Worm (Caenorhabditis elegans) whole organism, L1 larva: ENCODE measurements around the gene W02A2.12.

ENCODE experiments used
- C04F5.9 ChIP-seq: sonication (generic microtip); optimal IDR thresholded peaks from 2 replicates; lab custom pipeline; 2016; ENCODE audit warnings: missing genetic modification characterization, missing compliant biosample characterization
- F16B12.6 ChIP-seq: fragments of 150-350 bp; optimal IDR thresholded peaks from 2 replicates; lab custom pipeline; 2014; ENCODE audit warnings: missing biosample characterization, missing genetic modification characterization
- Y116A8C.19 ChIP-seq: sonication (generic microtip); optimal IDR thresholded peaks from 2 replicates; lab custom pipeline; 2016; ENCODE audit warnings: missing compliant biosample characterization, missing genetic modification characterization, borderline replicate concordance
- aly-2 ChIP-seq: fragments of 150-350 bp; optimal IDR thresholded peaks from 2 replicates; lab custom pipeline; 2014; ENCODE audit warnings: missing biosample characterization, missing genetic modification characterization
- ceh-88 ChIP-seq: fragments of 200-800 bp; sonication (Bioruptor generic); IDR thresholded peaks from 2 replicates; pipeline ENCODE4 v1.3.6; 2022; ENCODE audit warnings: missing genetic modification characterization, missing compliant biosample characterization
- dsc-1 ChIP-seq: sonication (generic microtip); optimal IDR thresholded peaks from 2 replicates; lab custom pipeline; 2016; ENCODE audit warnings: mild to moderate bottlenecking, missing genetic modification characterization, missing compliant biosample characterization
- efl-3 ChIP-seq: fragments of 200-800 bp; sonication (Bioruptor generic); optimal IDR thresholded peaks from 2 replicates; lab custom pipeline; 2018; ENCODE audit warnings: mild to moderate bottlenecking, missing genetic modification characterization, missing compliant biosample characterization
- egl-27 ChIP-seq, 2 experiments: fragments of 150-350 bp in 1 of 2; sonication (generic microtip); optimal IDR thresholded peaks; 3 replicates each; lab custom pipeline; 2017 to 2018; ENCODE audit warnings: missing biosample characterization in 2 of 2, missing genetic modification characterization in 2 of 2, missing genetic modification reagents in 2 of 2
- elt-2 ChIP-seq: sonication (generic microtip); optimal IDR thresholded peaks from 2 replicates; lab custom pipeline; 2016; ENCODE audit warnings: missing genetic modification characterization, mild to moderate bottlenecking, inconsistent platforms, missing compliant biosample characterization, missing genetic modification reagents
- ets-5 ChIP-seq: fragments of 200-800 bp; sonication (Bioruptor generic); IDR thresholded peaks from 2 replicates; pipeline ENCODE4 v1.3.6; 2022; ENCODE audit warnings: missing genetic modification characterization, missing compliant biosample characterization
- fkh-8 ChIP-seq: sonication (generic microtip); optimal IDR thresholded peaks from 2 replicates; lab custom pipeline; 2016; ENCODE audit warnings: mild to moderate bottlenecking, missing genetic modification characterization, missing compliant biosample characterization
- grh-1 ChIP-seq: fragments of 200-800 bp; sonication (Bioruptor generic); IDR thresholded peaks from 2 replicates; pipeline ENCODE4 v1.3.6; 2022; ENCODE audit warnings: missing genetic modification reagents, missing genetic modification characterization, missing compliant biosample characterization
- hlh-17 ChIP-seq: fragments of 200-800 bp; sonication (Bioruptor generic); optimal IDR thresholded peaks from 2 replicates; lab custom pipeline; 2018; ENCODE audit warnings: missing genetic modification characterization, mild to moderate bottlenecking, missing compliant biosample characterization, moderate library complexity, borderline replicate concordance
- hlh-4 ChIP-seq: sonication (generic microtip); optimal IDR thresholded peaks from 2 replicates; lab custom pipeline; 2016; ENCODE audit warnings: mild to moderate bottlenecking, missing genetic modification characterization, missing compliant biosample characterization
- isw-1 ChIP-seq: fragments of 200-800 bp; sonication (Bioruptor generic); IDR thresholded peaks from 2 replicates; pipeline ENCODE4 v1.3.6; 2022; ENCODE audit warnings: missing genetic modification characterization, missing compliant biosample characterization
- lin-35 ChIP-seq, 2 experiments: fragments of 150-350 bp; optimal IDR thresholded peaks; 2 replicates each; lab custom pipeline; 2014; ENCODE audit warnings: missing biosample characterization in 2 of 2, missing genetic modification characterization in 2 of 2, missing genetic modification reagents in 2 of 2
- lsy-2 ChIP-seq, 2 experiments: fragments of 150-350 bp; optimal IDR thresholded peaks; 2 replicates each; lab custom pipeline; 2014; ENCODE audit warnings: missing biosample characterization in 2 of 2, missing genetic modification characterization in 2 of 2
- mab-9 ChIP-seq: fragments of 200-800 bp; sonication (Bioruptor generic); IDR thresholded peaks from 2 replicates; pipeline ENCODE4 v1.3.6; 2022; ENCODE audit warnings: missing genetic modification reagents, missing genetic modification characterization, missing compliant biosample characterization
- mdl-1 ChIP-seq, 2 experiments: fragments of 150-350 bp; optimal IDR thresholded peaks; 2 replicates each; lab custom pipeline; 2014 to 2017; ENCODE audit warnings: missing biosample characterization in 2 of 2, missing genetic modification characterization in 2 of 2, inconsistent platforms in 1 of 2
- mep-1 ChIP-seq: fragments of 150-350 bp; optimal IDR thresholded peaks from 2 replicates; lab custom pipeline; 2014; ENCODE audit warnings: missing biosample characterization, missing genetic modification characterization
- nhr-12 ChIP-seq: sonication (generic microtip); optimal IDR thresholded peaks from 2 replicates; lab custom pipeline; 2017; ENCODE audit warnings: missing biosample characterization, missing genetic modification characterization
- nhr-19 ChIP-seq: fragments of 200-800 bp; sonication (Bioruptor generic); conservative IDR thresholded peaks from 2 replicates; pipeline ENCODE4 v1.3.6; 2022; ENCODE audit warnings: missing genetic modification characterization, missing compliant biosample characterization
- nhr-20 ChIP-seq: sonication (generic microtip); optimal IDR thresholded peaks from 2 replicates; lab custom pipeline; 2016; ENCODE audit warnings: mild to moderate bottlenecking, missing genetic modification characterization, missing compliant biosample characterization
- nhr-47 ChIP-seq: sonication (generic microtip); optimal IDR thresholded peaks from 2 replicates; lab custom pipeline; 2016; ENCODE audit warnings: mild to moderate bottlenecking, missing genetic modification characterization, moderate library complexity, missing compliant biosample characterization
- nhr-71 ChIP-seq: sonication (generic microtip); optimal IDR thresholded peaks from 2 replicates; lab custom pipeline; 2016; ENCODE audit warnings: mild to moderate bottlenecking, missing genetic modification characterization, moderate library complexity, missing compliant biosample characterization
- nhr-77 ChIP-seq: fragments of 150-350 bp; optimal IDR thresholded peaks from 2 replicates; lab custom pipeline; 2014; ENCODE audit warnings: missing biosample characterization, missing genetic modification characterization
- nhr-85 ChIP-seq: sonication (generic microtip); peaks from one replicate; lab custom pipeline; 2016; ENCODE audit warnings: missing genetic modification characterization, inconsistent platforms, missing compliant biosample characterization
- nhr-90 ChIP-seq: sonication (generic microtip); optimal IDR thresholded peaks from 2 replicates; lab custom pipeline; 2016; ENCODE audit warnings: mild to moderate bottlenecking, missing genetic modification characterization, missing compliant biosample characterization; ENCODE audit not compliant: poor library complexity
- pag-3 ChIP-seq: sonication (generic microtip); optimal IDR thresholded peaks from 2 replicates; lab custom pipeline; 2017; ENCODE audit warnings: missing genetic modification characterization, mild to moderate bottlenecking, missing compliant biosample characterization, antibody characterized with exemption, borderline replicate concordance; ENCODE audit not compliant: insufficient read depth
- pax-3 ChIP-seq: fragments of 200-800 bp; sonication (Bioruptor generic); optimal IDR thresholded peaks from 2 replicates; lab custom pipeline; 2018; ENCODE audit warnings: mild to moderate bottlenecking, missing genetic modification characterization, moderate library complexity, missing compliant biosample characterization
- skn-1 ChIP-seq: fragments of 150-350 bp; optimal IDR thresholded peaks from 2 replicates; lab custom pipeline; 2014; ENCODE audit warnings: missing biosample characterization, missing genetic modification characterization
- snu-23 ChIP-seq: sonication (generic microtip); optimal IDR thresholded peaks from 2 replicates; lab custom pipeline; 2016; ENCODE audit warnings: missing genetic modification characterization, missing compliant biosample characterization
- sox-4 ChIP-seq: sonication (generic microtip); optimal IDR thresholded peaks from 2 replicates; lab custom pipeline; 2016; ENCODE audit warnings: missing genetic modification characterization, missing compliant biosample characterization
- sptf-1 ChIP-seq: fragments of 150-350 bp; optimal IDR thresholded peaks from 2 replicates; lab custom pipeline; 2014; ENCODE audit warnings: missing biosample characterization, missing genetic modification characterization
- swsn-7 ChIP-seq: sonication (generic microtip); optimal IDR thresholded peaks from 2 replicates; lab custom pipeline; 2016; ENCODE audit warnings: missing genetic modification characterization, missing compliant biosample characterization
- tbx-2 ChIP-seq: sonication (generic microtip); optimal IDR thresholded peaks from 2 replicates; lab custom pipeline; 2016; ENCODE audit warnings: missing genetic modification characterization, missing compliant biosample characterization
- tlp-1 ChIP-seq: fragments of 150-350 bp; optimal IDR thresholded peaks from 2 replicates; lab custom pipeline; 2014; ENCODE audit warnings: missing biosample characterization, missing genetic modification characterization
- unc-130 ChIP-seq: fragments of 150-350 bp; optimal IDR thresholded peaks from 2 replicates; lab custom pipeline; 2017; ENCODE audit warnings: missing biosample characterization, missing genetic modification characterization, inconsistent platforms
- unc-30 ChIP-seq: sonication (generic microtip); optimal IDR thresholded peaks from 2 replicates; lab custom pipeline; 2017; ENCODE audit warnings: missing biosample characterization, missing genetic modification characterization
- unc-62 ChIP-seq: fragments of 150-350 bp; optimal IDR thresholded peaks from 2 replicates; lab custom pipeline; 2014; ENCODE audit warnings: missing biosample characterization, missing genetic modification reagents, missing genetic modification characterization
- xbp-1 ChIP-seq: sonication (generic microtip); optimal IDR thresholded peaks from 2 replicates; lab custom pipeline; 2016; ENCODE audit warnings: missing genetic modification characterization, missing compliant biosample characterization
- ztf-11 ChIP-seq, 2 experiments: sonication (generic microtip); optimal IDR thresholded peaks; 2 replicates each; lab custom pipeline; 2016 to 2017; ENCODE audit warnings: missing genetic modification characterization in 2 of 2, missing biosample characterization in 1 of 2, missing compliant biosample characterization in 1 of 2
- ztf-4 ChIP-seq: fragments of 150-350 bp; optimal IDR thresholded peaks from 2 replicates; lab custom pipeline; 2014; ENCODE audit warnings: missing biosample characterization, missing genetic modification characterization

Gene W02A2.12

ce11 chrIV:13390770-13391169 lies 42.1 kb upstream of the W02A2.12 start:
- TF ChIP-seq ets-5 (GFP tag; lab: Robert Waterston, UW) = no peak
- TF ChIP-seq unc-62 = no peak
- TF ChIP-seq nhr-85 (tag; lab: Kevin White, UChicago) = no peak
- no peak for TF ChIP-seq nhr-20
- TF ChIP-seq nhr-47 = peak; percentile 0

ce11 chrIV:13389237-13389636 lies 40.6 kb upstream of the W02A2.12 start:
- TF ChIP-seq pax-3 (tag; lab: Kevin White, UChicago) = no peak
- no peak for TF ChIP-seq grh-1 (GFP tag; lab: Robert Waterston, UW)
- no peak for TF ChIP-seq dsc-1
- no peak for TF ChIP-seq Y116A8C.19 (tag; lab: Kevin White, UChicago)
- TF ChIP-seq nhr-85 (tag; lab: Kevin White, UChicago) = no peak
- no peak for TF ChIP-seq mab-9 (GFP tag; lab: Robert Waterston, UW)

ce11 chrIV:13388779-13389178 lies 40.1 kb upstream of the W02A2.12 start:
- TF ChIP-seq nhr-90 (tag; lab: Kevin White, UChicago) (peak; percentile 30), sox-4 (no peak), sptf-1 (tag; lab: Kevin White, UChicago) (no peak), aly-2 (peak; percentile 47), tbx-2 (tag; lab: Kevin White, UChicago) (peak; percentile 12), swsn-7 (tag; lab: Kevin White, UChicago) (no peak), nhr-47 (peak; percentile 16), nhr-20 (peak; percentile 3), nhr-85 (tag; lab: Kevin White, UChicago) (peak; percentile 65), mab-9 (GFP tag; lab: Robert Waterston, UW) (no peak), snu-23 (GFP tag; lab: Kevin White, UChicago) (peak; percentile 17), tlp-1 (tag; lab: Kevin White, UChicago) (no peak), elt-2 (tag; lab: Kevin White, UChicago) (no peak), nhr-71 (tag; lab: Kevin White, UChicago) (peak; percentile 42)

- no peak for TF ChIP-seq efl-3 (GFP tag; lab: Kevin White, UChicago)
These were observed 38.3 kb upstream of the W02A2.12 start, which contains the start of gene lsm-3 for ce11 chrIV:13386903-13387302. Gene lsm-3, plus strand, starts transcription at chrIV:13387203.

- TF ChIP-seq mep-1 (tag; lab: Kevin White, UChicago) = peak; percentile 67
- TF ChIP-seq ztf-11 (tag; optimal IDR thresholded peaks at IDR 0.05; lab: Kevin White, UChicago) = peak in 1 of 2 experiments; percentile 47
- peak; percentile 75 for TF ChIP-seq tbx-2 (tag; lab: Kevin White, UChicago)
- peak; percentile 90 for TF ChIP-seq unc-130
- TF ChIP-seq nhr-77 = peak; percentile 41
- TF ChIP-seq hlh-17 (GFP tag; lab: Kevin White, UChicago) = no peak
- peak; percentile 31 for TF ChIP-seq pax-3 (tag; lab: Kevin White, UChicago)
- no peak for TF ChIP-seq egl-27 (tag; optimal IDR thresholded peaks at IDR 0.05; lab: Kevin White, UChicago)
- TF ChIP-seq ceh-88 (GFP tag; lab: Robert Waterston, UW) = no peak
- TF ChIP-seq unc-30 (tag; lab: Kevin White, UChicago) = no peak
- TF ChIP-seq ztf-4 (tag; lab: Kevin White, UChicago) = no peak
- TF ChIP-seq pag-3 (tag; lab: Kevin White, UChicago) = no peak
- TF ChIP-seq C04F5.9 (tag; lab: Kevin White, UChicago) = peak; percentile 24
- TF ChIP-seq skn-1 (tag; lab: Kevin White, UChicago) = peak; percentile 90
- no peak for TF ChIP-seq mab-9 (GFP tag; lab: Robert Waterston, UW)
- TF ChIP-seq mdl-1 (tag; optimal IDR thresholded peaks at IDR 0.05; lab: Kevin White, UChicago) = peak in 1 of 2 experiments; percentile 69
- peak; percentile 78 to 87 for TF ChIP-seq lin-35 (GFP tag; optimal IDR thresholded peaks at IDR 0.05; lab: Kevin White, UChicago)
- TF ChIP-seq Y116A8C.19 (tag; lab: Kevin White, UChicago) = no peak
- TF ChIP-seq nhr-12 (tag; lab: Kevin White, UChicago) = no peak
- peak; percentile 74 for TF ChIP-seq nhr-19 (GFP tag; lab: Robert Waterston, UW)
- peak; percentile 74 for TF ChIP-seq swsn-7 (tag; lab: Kevin White, UChicago)
- peak; percentile 59 for TF ChIP-seq isw-1 (GFP tag; lab: Robert Waterston, UW)
- peak; percentile 77 for TF ChIP-seq fkh-8 (tag; lab: Kevin White, UChicago)
- peak; percentile 78 for TF ChIP-seq dsc-1
- peak; percentile 75 for TF ChIP-seq xbp-1 (tag; lab: Kevin White, UChicago)
- peak; percentile 12 for TF ChIP-seq elt-2 (tag; lab: Kevin White, UChicago)
- TF ChIP-seq nhr-47 = peak; percentile 84
- TF ChIP-seq hlh-4 = no peak
- no peak for TF ChIP-seq unc-62
- TF ChIP-seq F16B12.6 (tag; lab: Kevin White, UChicago) = peak; percentile 19
- peak; percentile 78 for TF ChIP-seq nhr-85 (tag; lab: Kevin White, UChicago)
- TF ChIP-seq lsy-2 (tag; optimal IDR thresholded peaks at IDR 0.05; lab: Kevin White, UChicago) = peak; percentile 81 to 91
- no peak for TF ChIP-seq ets-5 (GFP tag; lab: Robert Waterston, UW)
These were observed 37.4 kb upstream of the W02A2.12 start, which contains the start of the genes Y62E10A.20, Y62E10A.23 and mdt-9 for ce11 chrIV:13386043-13386442. Gene Y62E10A.20, minus strand, starts transcription at chrIV:13386091. Gene Y62E10A.23, plus strand, starts transcription at chrIV:13386324. Gene mdt-9, plus strand, starts transcription at chrIV:13386380.
